Worm (Caenorhabditis elegans): ENCODE data around the gene F01D5.2.

Gene F01D5.2

ce11 chrII:14044199-14044598 is 45.3 kb upstream of the F01D5.2 start (continued):
- TF ChIP-seq ceh-79 (tag; optimal IDR thresholded peaks at IDR 0.05) (no peak), ccch-3 (GFP tag; optimal IDR thresholded peaks at IDR 0.05) (no peak), tlf-1 (GFP tag; optimal IDR thresholded peaks at IDR 0.05) (no peak), attf-5 (GFP tag; optimal IDR thresholded peaks at IDR 0.05) (peak; percentile 60), zfh-2 (GFP tag; conservative IDR thresholded peaks at IDR 0.05) (peak; percentile 59; the same call in 1 of the 2 replicates), K11D2.4 (GFP tag; IDR thresholded peaks at IDR 0.05) (peak; percentile 50; the same call in 1 of the 2 replicates), lin-40 (tag; optimal IDR thresholded peaks at IDR 0.05) (peak; percentile 58), somi-1 (GFP tag; optimal IDR thresholded peaks at IDR 0.05) (peak; percentile 28)

DNA sequence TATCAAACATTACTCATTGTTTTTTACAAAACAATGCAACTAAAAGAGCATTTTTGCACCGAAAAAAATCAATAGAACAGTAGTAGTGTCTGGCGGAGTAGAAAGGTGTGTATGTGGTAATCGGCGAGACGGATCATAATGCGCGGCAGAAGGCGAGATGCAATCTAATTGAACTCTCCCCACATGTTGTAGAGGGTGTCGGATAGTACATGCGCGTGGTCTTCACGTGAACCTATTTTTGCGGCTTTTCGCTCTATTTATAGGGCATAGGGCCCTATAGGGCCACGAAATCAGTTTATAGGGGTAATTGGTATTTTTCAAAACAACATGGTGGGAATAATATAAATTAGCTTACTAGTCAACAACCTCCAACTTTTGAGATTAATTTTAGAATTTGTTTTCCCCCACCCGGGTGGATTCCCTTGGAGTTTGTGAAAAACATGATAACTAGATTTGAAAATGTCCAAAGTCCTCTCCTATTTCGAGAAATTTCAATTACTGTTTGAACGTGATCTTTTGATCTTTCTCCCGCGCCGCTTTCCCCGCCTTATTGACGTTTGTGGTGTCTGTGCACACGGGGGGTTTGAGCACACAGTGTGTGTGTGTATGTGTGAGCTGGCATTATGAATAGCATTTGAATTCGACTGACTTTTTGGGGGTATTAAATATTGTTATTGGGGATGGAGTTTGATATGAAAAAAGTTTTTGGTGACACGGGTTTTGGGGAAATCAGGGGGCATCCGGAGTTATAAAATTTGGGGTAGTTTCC is 44.2 kb upstream of the F01D5.2 start:
- TF ChIP-seq cebp-1 (GFP tag; IDR thresholded peaks at IDR 0.05) (no peak), cebp-1 (tag; optimal IDR thresholded peaks at IDR 0.05) (peak; percentile 32), let-607 (tag; optimal IDR thresholded peaks at IDR 0.05) (peak; percentile 5 to 27), lin-26 (GFP tag; IDR thresholded peaks at IDR 0.05) (peak; percentile 32; the same call in 1 of the 2 replicates), rcor-1 (GFP tag; IDR thresholded peaks at IDR 0.05) (no peak), unc-130 (GFP tag; optimal IDR thresholded peaks at IDR 0.05) (no peak), snpc-4 (GFP tag; optimal IDR thresholded peaks at IDR 0.05) (no peak), snpc-4 (tag; optimal IDR thresholded peaks at IDR 0.05) (peak in 1 of 4 experiments; percentile 25), nhr-80 (tag; optimal IDR thresholded peaks at IDR 0.05) (peak; percentile 74)

DNA sequence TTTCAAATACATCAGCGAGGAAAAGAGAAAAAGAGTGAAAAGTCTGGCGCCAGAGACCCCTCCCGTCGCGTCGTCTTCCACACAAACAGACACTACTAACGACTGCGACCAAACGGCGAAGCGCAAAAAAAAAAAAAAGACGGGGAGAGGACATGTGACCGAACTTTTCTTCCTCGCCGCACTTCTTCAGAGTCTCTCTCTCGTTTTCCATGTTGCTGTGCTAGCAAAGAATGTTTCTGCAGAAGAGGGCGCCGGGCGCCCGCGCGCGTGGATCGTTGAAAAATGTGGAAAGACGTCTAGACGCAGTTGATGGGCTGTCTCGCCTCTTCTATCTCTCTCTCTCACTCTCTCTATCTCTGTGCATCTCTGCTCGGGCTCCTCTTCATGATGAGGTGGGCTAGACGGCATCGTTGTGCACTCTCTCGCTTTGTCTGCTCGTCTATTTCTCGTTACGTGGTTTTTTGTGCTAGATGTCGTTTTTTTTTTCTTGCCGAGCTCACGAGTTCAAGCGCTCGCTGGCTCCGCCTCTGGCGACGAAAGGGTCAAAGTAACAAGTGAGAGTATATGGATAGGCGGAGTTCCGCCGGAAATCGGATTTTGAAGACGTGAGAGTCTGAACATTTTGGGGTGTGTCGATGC is 41.5 kb upstream of the F01D5.2 start:
- TF ChIP-seq C06A6.2 (GFP tag; conservative IDR thresholded peaks at IDR 0.05) (peak; percentile 84), mel-28 (tag; optimal IDR thresholded peaks at IDR 0.05; ENCODE audit: borderline replicate concordance) (peak; percentile 17), hmg-20 (GFP tag; IDR thresholded peaks at IDR 0.05) (no peak), lsy-27 (tag; optimal IDR thresholded peaks at IDR 0.05; ENCODE audit: borderline replicate concordance, insufficient read depth) (no peak), B0035.1 (tag; optimal IDR thresholded peaks at IDR 0.05) (peak; percentile 80), atf-7 (tag; optimal IDR thresholded peaks at IDR 0.05) (peak; percentile 97), K11D2.4 (GFP tag; IDR thresholded peaks at IDR 0.05) (peak; percentile 94), Y67H2A.10 (GFP tag; conservative IDR thresholded peaks at IDR 0.05) (no peak), mxl-1 (tag; optimal IDR thresholded peaks at IDR 0.05) (no peak), somi-1 (GFP tag; optimal IDR thresholded peaks at IDR 0.05) (peak; percentile 92), ama-1 (optimal IDR thresholded peaks at IDR 0.05) (no peak), ama-1 (GFP tag; optimal IDR thresholded peaks at IDR 0.05) (peak in 1 of 2 experiments; percentile 42), chd-7 (tag; optimal IDR thresholded peaks at IDR 0.05) (peak; percentile 96), dpff-1 (tag; optimal IDR thresholded peaks at IDR 0.05) (no peak), unc-62 (GFP tag; optimal IDR thresholded peaks at IDR 0.05) (no peak), C17E4.6 (GFP tag; IDR thresholded peaks at IDR 0.05) (0 out of 2 replicates have a peak, but pooled peaks have one; percentile 38), lin-40 (tag; optimal IDR thresholded peaks at IDR 0.05) (peak; percentile 95), T07F8.4 (tag; optimal IDR thresholded peaks at IDR 0.05) (peak; percentile 33), nfya-2 (GFP tag; IDR thresholded peaks at IDR 0.05) (no peak), gei-17 (GFP tag; optimal IDR thresholded peaks at IDR 0.05) (peak; percentile 71), mes-4 (tag; optimal IDR thresholded peaks at IDR 0.05) (no peak), sdz-38 (tag; optimal IDR thresholded peaks at IDR 0.05) (no peak), athp-1 (tag; optimal IDR thresholded peaks at IDR 0.05) (peak; percentile 17), ceh-58 (GFP tag; IDR thresholded peaks at IDR 0.05) (no peak), sea-2 (GFP tag; IDR thresholded peaks at IDR 0.05) (no peak), Y56A3A.18 (GFP tag; IDR thresholded peaks at IDR 0.05) (no peak), tbx-9 (tag; optimal IDR thresholded peaks at IDR 0.05; ENCODE audit: borderline replicate concordance) (no peak), Y53G8AR.9 (GFP tag; conservative IDR thresholded peaks at IDR 0.05) (peak; percentile 71), F33H1.4 (GFP tag; IDR thresholded peaks at IDR 0.05) (no peak), T26A5.8 (tag; optimal IDR thresholded peaks at IDR 0.05) (no peak), ztf-28 (GFP tag; IDR thresholded peaks at IDR 0.05) (no peak)

All from whole organism, young adult.